Fruit fly (Drosophila melanogaster) Kc167 (cell line): ENCODE measurements around the gene Ace.

Source experiments
- Myc ChIP-seq: fragments of >200 bp; optimal IDR thresholded peaks from 2 replicates; lab custom pipeline; 2017; ENCODE audit warnings: missing external identifiers
- Sin3A ChIP-seq: fragments of >200 bp; optimal IDR thresholded peaks from 2 replicates; lab custom pipeline; 2018; ENCODE audit warnings: missing external identifiers
- insv ChIP-seq: fragments of >200 bp; optimal IDR thresholded peaks from 3 replicates; lab custom pipeline; 2018; ENCODE audit warnings: missing external identifiers
- psq ChIP-seq: fragments of >200 bp; optimal IDR thresholded peaks from 2 replicates; lab custom pipeline; 2017; ENCODE audit warnings: missing external identifiers
- ttk ChIP-seq: sonication (Bioruptor generic); optimal IDR thresholded peaks from 2 replicates; lab custom pipeline; 2017; ENCODE audit warnings: missing external identifiers

DNA sequence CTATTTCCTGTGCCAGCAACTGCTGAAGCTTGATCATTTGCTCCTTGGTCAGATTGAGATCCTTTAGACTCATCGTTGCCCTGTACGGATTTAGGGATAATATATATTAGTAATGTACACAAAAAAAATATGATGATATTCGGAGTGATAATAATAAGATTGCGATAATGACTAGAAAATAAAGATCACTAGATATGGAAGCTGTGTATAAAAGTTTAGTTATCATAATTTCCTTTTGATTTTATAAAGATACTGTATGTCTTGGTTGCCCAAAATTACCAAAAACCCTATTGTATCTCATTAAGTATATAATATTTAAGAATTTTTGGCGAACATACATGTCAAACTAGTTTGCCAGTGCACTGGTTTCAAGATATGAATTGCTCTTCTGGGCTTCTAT is 72.9 kb downstream of the Ace start, which contains the start of gene CG8508:
- no peak for TF ChIP-seq Sin3A (lab: Kevin White, UChicago)
- no peak for TF ChIP-seq insv (lab: Kevin White, UChicago)
- no peak for TF ChIP-seq ttk
- no peak for TF ChIP-seq psq (lab: Kevin White, UChicago)
- TF ChIP-seq Myc (lab: Kevin White, UChicago), result no peak
